Worm (Caenorhabditis elegans) whole organism, L2 larva: ENCODE measurements around the gene tra-3.

Experiments used
- C34F6.9 ChIP-seq: fragments of 150-350 bp; optimal IDR thresholded peaks from 2 replicates; lab custom pipeline; 2014; ENCODE audit warnings: missing biosample characterization, missing genetic modification characterization
- ZK546.5 ChIP-seq: sonication (generic microtip); optimal IDR thresholded peaks from 2 replicates; lab custom pipeline; 2017; ENCODE audit warnings: missing biosample characterization, missing genetic modification characterization
- aly-2 ChIP-seq: fragments of 150-350 bp; optimal IDR thresholded peaks from 2 replicates; lab custom pipeline; 2014; ENCODE audit warnings: missing biosample characterization, missing genetic modification characterization
- ama-1 ChIP-seq: fragments of 150-350 bp; optimal IDR thresholded peaks from 2 replicates; lab custom pipeline; 2018; ENCODE audit warnings: inconsistent platforms
- ceh-16 ChIP-seq: fragments of 150-350 bp; optimal IDR thresholded peaks from 2 replicates; lab custom pipeline; 2014; ENCODE audit warnings: missing biosample characterization, missing genetic modification characterization
- ceh-82 ChIP-seq: fragments of 150-350 bp; optimal IDR thresholded peaks from 2 replicates; lab custom pipeline; 2014; ENCODE audit warnings: missing biosample characterization, missing genetic modification characterization
- egl-27 ChIP-seq: sonication (generic microtip); optimal IDR thresholded peaks from 3 replicates; lab custom pipeline; 2017; ENCODE audit warnings: missing biosample characterization, missing genetic modification reagents, missing genetic modification characterization
- lin-13 ChIP-seq: fragments of 150-350 bp; optimal IDR thresholded peaks from 2 replicates; lab custom pipeline; 2014; ENCODE audit warnings: missing biosample characterization, missing genetic modification reagents, missing genetic modification characterization
- lsy-2 ChIP-seq, 2 experiments: fragments of 150-350 bp in 1 of 2; sonication (generic microtip) in 1 of 2; optimal IDR thresholded peaks; 2 replicates each; lab custom pipeline; 2014 to 2017; ENCODE audit warnings: missing biosample characterization in 2 of 2, missing genetic modification characterization in 2 of 2
- nhr-237 ChIP-seq: fragments of 150-350 bp; optimal IDR thresholded peaks from 2 replicates; lab custom pipeline; 2014; ENCODE audit warnings: missing biosample characterization, missing genetic modification characterization
- snpc-4 ChIP-seq: fragments of 150-350 bp; optimal IDR thresholded peaks from 2 replicates; lab custom pipeline; 2014; ENCODE audit warnings: missing biosample characterization, missing genetic modification characterization
- unc-39 ChIP-seq: fragments of 150-350 bp; optimal IDR thresholded peaks from 2 replicates; lab custom pipeline; 2014; ENCODE audit warnings: missing biosample characterization, missing genetic modification characterization
- ztf-11 ChIP-seq: sonication (generic microtip); optimal IDR thresholded peaks from 2 replicates; lab custom pipeline; 2017; ENCODE audit warnings: missing biosample characterization, missing genetic modification characterization

ce11 chrIV:14412655-14413054, 31.3 kb downstream of the tra-3 start, which contains the start of gene xdh-1:
- no peak for TF ChIP-seq ama-1 (lab: Kevin White, UChicago)
- TF ChIP-seq aly-2 (tag; lab: Kevin White, UChicago): no peak
- no peak for TF ChIP-seq C34F6.9 (tag; lab: Kevin White, UChicago)
- TF ChIP-seq ceh-16: no peak
- no peak for TF ChIP-seq ztf-11
- TF ChIP-seq snpc-4 (tag; lab: Kevin White, UChicago): no peak
- TF ChIP-seq ZK546.5: no peak
- TF ChIP-seq ceh-82 (tag; lab: Kevin White, UChicago): no peak
- no peak for TF ChIP-seq egl-27 (tag; lab: Kevin White, UChicago)
- no peak for TF ChIP-seq unc-39 (tag; lab: Kevin White, UChicago)
- TF ChIP-seq nhr-237 (tag; lab: Kevin White, UChicago): no peak
- no peak for TF ChIP-seq lsy-2 (tag; optimal IDR thresholded peaks at IDR 0.05; lab: Kevin White, UChicago)
- no peak for TF ChIP-seq lin-13 (GFP tag; lab: Kevin White, UChicago)
